Fruit fly (Drosophila melanogaster) whole organism, embryonic: ENCODE results near the gene CG32225.

Source experiments
- Abd-B ChIP-seq: fragments of 200-800 bp; sonication (Bioruptor generic); optimal IDR thresholded peaks from 2 replicates; lab custom pipeline; 2018; ENCODE audit warnings: missing biosample characterization, mild to moderate bottlenecking, missing genetic modification characterization, moderate library complexity
- Aef1 ChIP-seq: fragments of 200-800 bp; sonication (Bioruptor generic); IDR thresholded peaks from 3 replicates; pipeline ENCODE4 v1.3.6; 2022; ENCODE audit warnings: missing biosample characterization, missing genetic modification characterization
- Asciz ChIP-seq: fragments of 200-800 bp; sonication (Bioruptor generic); optimal IDR thresholded peaks from 2 replicates; lab custom pipeline; 2017; ENCODE audit warnings: missing biosample characterization, mild to moderate bottlenecking, missing genetic modification characterization, missing genetic modification reagents
- Atf-2 ChIP-seq: fragments of 200-800 bp; sonication (Bioruptor generic); optimal IDR thresholded peaks from 2 replicates; lab custom pipeline; 2016; ENCODE audit warnings: missing biosample characterization, missing genetic modification characterization
- Bteb2 ChIP-seq: fragments of 200-800 bp; sonication (Bioruptor generic); optimal IDR thresholded peaks from 2 replicates; lab custom pipeline; 2016; ENCODE audit warnings: missing biosample characterization, missing genetic modification characterization
- C15 ChIP-seq: fragments of 200-800 bp; sonication (Bioruptor generic); IDR thresholded peaks from 3 replicates; pipeline ENCODE4 v1.3.6; 2022; ENCODE audit warnings: missing biosample characterization, missing genetic modification characterization
- CG10267 ChIP-seq: fragments of 200-800 bp; sonication (Bioruptor generic); optimal IDR thresholded peaks from 2 replicates; lab custom pipeline; 2018; ENCODE audit warnings: missing biosample characterization, mild to moderate bottlenecking, missing genetic modification characterization, moderate library complexity
- CG10366 ChIP-seq: fragments of 200-800 bp; sonication (Bioruptor generic); IDR thresholded peaks from 2 replicates; pipeline ENCODE4 v1.3.6; 2022; ENCODE audit warnings: missing biosample characterization, missing genetic modification characterization
- CG10462 ChIP-seq: fragments of 200-800 bp; sonication (Bioruptor generic); optimal IDR thresholded peaks from 2 replicates; lab custom pipeline; 2016; ENCODE audit warnings: missing biosample characterization, missing genetic modification characterization
- CG11093 ChIP-seq: fragments of 200-800 bp; sonication (Bioruptor generic); IDR thresholded peaks from 3 replicates; pipeline ENCODE4 v1.3.6; 2022; ENCODE audit warnings: missing biosample characterization, missing genetic modification characterization
- CG11504 ChIP-seq: fragments of 200-800 bp; sonication (Bioruptor generic); optimal IDR thresholded peaks from 3 replicates; lab custom pipeline; 2019; ENCODE audit warnings: missing biosample characterization, mild to moderate bottlenecking, missing genetic modification characterization, moderate library complexity
- CG12071 ChIP-seq: fragments of 200-800 bp; sonication (Bioruptor generic); optimal IDR thresholded peaks from 3 replicates; lab custom pipeline; 2018; ENCODE audit warnings: missing biosample characterization, mild to moderate bottlenecking, missing genetic modification characterization
- CG12219 ChIP-seq: fragments of 200-800 bp; sonication (Bioruptor generic); optimal IDR thresholded peaks from 3 replicates; lab custom pipeline; 2018; ENCODE audit warnings: missing biosample characterization, mild to moderate bottlenecking, missing genetic modification characterization
- CG15269 ChIP-seq: fragments of 200-800 bp; sonication (Bioruptor generic); optimal IDR thresholded peaks from 2 replicates; lab custom pipeline; 2018; ENCODE audit warnings: missing biosample characterization, mild to moderate bottlenecking, missing genetic modification characterization, moderate library complexity
- CG17385 ChIP-seq: fragments of 200-800 bp; sonication (Bioruptor generic); optimal IDR thresholded peaks from 3 replicates; lab custom pipeline; 2018; ENCODE audit warnings: missing biosample characterization, mild to moderate bottlenecking, missing genetic modification characterization
- CG17829 ChIP-seq: fragments of 200-800 bp; optimal IDR thresholded peaks from 2 replicates; lab custom pipeline; 2019; ENCODE audit warnings: missing biosample characterization, mild to moderate bottlenecking, missing genetic modification characterization, moderate library complexity
- CG18476 ChIP-seq: fragments of 200-800 bp; sonication (Bioruptor generic); optimal IDR thresholded peaks from 2 replicates; lab custom pipeline; 2016; ENCODE audit warnings: missing biosample characterization, mild to moderate bottlenecking, missing genetic modification characterization
- CG34422 ChIP-seq: fragments of 200-800 bp; sonication (Bioruptor generic); IDR thresholded peaks from 3 replicates; pipeline ENCODE4 v1.3.6; 2022; ENCODE audit warnings: missing biosample characterization, missing genetic modification characterization
- CG4617 ChIP-seq: fragments of 200-800 bp; sonication (Bioruptor generic); optimal IDR thresholded peaks from 3 replicates; lab custom pipeline; 2016; ENCODE audit warnings: missing biosample characterization, missing genetic modification characterization, borderline replicate concordance
- CG4730 ChIP-seq: fragments of 200-800 bp; sonication (Bioruptor generic); IDR thresholded peaks from 2 replicates; pipeline ENCODE4 v1.3.6; 2022; ENCODE audit warnings: missing biosample characterization, missing genetic modification characterization
- CG4854 ChIP-seq: fragments of 200-800 bp; sonication (Bioruptor generic); optimal IDR thresholded peaks from 2 replicates; lab custom pipeline; 2016; ENCODE audit warnings: missing biosample characterization, missing genetic modification characterization, inconsistent platforms
- CG5245 ChIP-seq: fragments of 200-800 bp; sonication (Bioruptor generic); optimal IDR thresholded peaks from 3 replicates; lab custom pipeline; 2016; ENCODE audit warnings: missing biosample characterization, missing genetic modification characterization
- CG7556 ChIP-seq: fragments of 200-800 bp; sonication (Bioruptor generic); optimal IDR thresholded peaks from 2 replicates; lab custom pipeline; 2017; ENCODE audit warnings: missing biosample characterization, mild to moderate bottlenecking, missing genetic modification characterization
- CG8944 ChIP-seq: fragments of 200-800 bp; sonication (Bioruptor generic); optimal IDR thresholded peaks from 3 replicates; lab custom pipeline; 2016; ENCODE audit warnings: missing biosample characterization, missing genetic modification characterization
- CkIIα-i1 ChIP-seq: fragments of 200-800 bp; sonication (Bioruptor generic); IDR thresholded peaks from 2 replicates; pipeline ENCODE4 v1.3.6; 2022; ENCODE audit warnings: missing biosample characterization, missing genetic modification characterization
- Dad ChIP-seq: fragments of 200-800 bp; sonication (Bioruptor generic); optimal IDR thresholded peaks from 3 replicates; lab custom pipeline; 2016; ENCODE audit warnings: missing biosample characterization, missing genetic modification characterization
- Deaf1 ChIP-seq: fragments of 200-800 bp; optimal IDR thresholded peaks from 3 replicates; lab custom pipeline; 2019; ENCODE audit warnings: missing biosample characterization, mild to moderate bottlenecking, missing genetic modification characterization, moderate library complexity
- Dfd ChIP-seq, 2 experiments: fragments of >200 bp; optimal IDR thresholded peaks; 2 replicates each; lab custom pipeline; 2017; ENCODE audit warnings: missing biosample characterization in 2 of 2, missing genetic modification characterization in 2 of 2
- Dll ChIP-seq: fragments of 200-800 bp; sonication (Bioruptor generic); IDR thresholded peaks from 4 replicates; pipeline ENCODE4 v1.3.6; 2022; ENCODE audit warnings: missing biosample characterization, missing genetic modification characterization; ENCODE audit not compliant: partially characterized antibody
- Doc3 ChIP-seq: fragments of 200-800 bp; sonication (Bioruptor generic); IDR thresholded peaks from 3 replicates; pipeline ENCODE4 v1.3.6; 2022; ENCODE audit warnings: missing biosample characterization, missing genetic modification characterization; ENCODE audit not compliant: partially characterized antibody
- Hmr ChIP-seq: fragments of 200-800 bp; sonication (Bioruptor generic); optimal IDR thresholded peaks from 3 replicates; lab custom pipeline; 2017; ENCODE audit warnings: mild to moderate bottlenecking, missing biosample characterization, missing genetic modification reagents, missing genetic modification characterization
- Lhr ChIP-seq: fragments of 200-800 bp; sonication (Bioruptor generic); optimal IDR thresholded peaks from 3 replicates; lab custom pipeline; 2017; ENCODE audit warnings: mild to moderate bottlenecking, missing biosample characterization, missing genetic modification reagents, missing genetic modification characterization
- Nf-YA ChIP-seq: fragments of 200-800 bp; sonication (Bioruptor generic); IDR thresholded peaks from 2 replicates; pipeline ENCODE4 v1.3.6; 2022; ENCODE audit warnings: missing biosample characterization, missing genetic modification characterization
- Opbp ChIP-seq: fragments of 200-800 bp; sonication (Bioruptor generic); IDR thresholded peaks from 3 replicates; pipeline ENCODE4 v1.3.6; 2022; ENCODE audit warnings: missing biosample characterization, missing genetic modification characterization; ENCODE audit not compliant: partially characterized antibody
- PHDP ChIP-seq: fragments of 200-800 bp; sonication (Bioruptor generic); optimal IDR thresholded peaks from 3 replicates; lab custom pipeline; 2018; ENCODE audit warnings: missing biosample characterization, mild to moderate bottlenecking, missing genetic modification characterization, moderate library complexity
- Ravus ChIP-seq: fragments of 200-800 bp; sonication (Bioruptor generic); IDR thresholded peaks from 2 replicates; pipeline ENCODE4 v1.3.6; 2022; ENCODE audit warnings: missing biosample characterization, missing genetic modification characterization
- ab ChIP-seq: fragments of 200-800 bp; sonication (Bioruptor generic); optimal IDR thresholded peaks from 2 replicates; lab custom pipeline; 2016; ENCODE audit warnings: missing biosample characterization, missing genetic modification characterization
- chinmo ChIP-seq: fragments of 200-800 bp; sonication (Bioruptor generic); IDR thresholded peaks from 4 replicates; pipeline ENCODE4 v1.3.6; 2022; ENCODE audit warnings: missing biosample characterization, missing genetic modification characterization; ENCODE audit not compliant: partially characterized antibody
- emc ChIP-seq: fragments of 200-800 bp; sonication (Bioruptor generic); optimal IDR thresholded peaks from 2 replicates; lab custom pipeline; 2016; ENCODE audit warnings: missing biosample characterization, missing genetic modification characterization
- fu2 ChIP-seq: fragments of 200-800 bp; sonication (Bioruptor generic); optimal IDR thresholded peaks from 2 replicates; lab custom pipeline; 2016; ENCODE audit warnings: missing biosample characterization, missing genetic modification characterization
- h ChIP-seq: fragments of >200 bp; optimal IDR thresholded peaks from 2 replicates; lab custom pipeline; 2017
- jing ChIP-seq: fragments of 200-800 bp; sonication (Bioruptor generic); optimal IDR thresholded peaks from 2 replicates; lab custom pipeline; 2018; ENCODE audit warnings: missing biosample characterization, mild to moderate bottlenecking, missing genetic modification characterization
- nmo ChIP-seq: fragments of 200-800 bp; sonication (Bioruptor generic); optimal IDR thresholded peaks from 2 replicates; lab custom pipeline; 2018; ENCODE audit warnings: missing biosample characterization, mild to moderate bottlenecking, missing genetic modification characterization, moderate library complexity
- nom ChIP-seq: fragments of 200-800 bp; sonication (Bioruptor generic); optimal IDR thresholded peaks from 2 replicates; lab custom pipeline; 2017; ENCODE audit warnings: missing biosample characterization, missing genetic modification characterization, mild to moderate bottlenecking, moderate library complexity, missing genetic modification reagents
- pnt ChIP-seq: fragments of 200-800 bp; sonication (Bioruptor generic); optimal IDR thresholded peaks from 3 replicates; lab custom pipeline; 2016; ENCODE audit warnings: missing biosample characterization, missing genetic modification characterization
- ranshi ChIP-seq: fragments of 200-800 bp; sonication (Bioruptor generic); IDR thresholded peaks from 2 replicates; pipeline ENCODE4 v1.3.6; 2022; ENCODE audit warnings: missing biosample characterization, missing genetic modification characterization
- rib ChIP-seq: fragments of 200-800 bp; sonication (Bioruptor generic); IDR thresholded peaks from 2 replicates; pipeline ENCODE4 v1.3.6; 2022; ENCODE audit warnings: missing biosample characterization, missing genetic modification characterization
- sens ChIP-seq: fragments of 200-800 bp; sonication (Bioruptor generic); peaks from one replicate; lab custom pipeline; 2016; ENCODE audit warnings: missing biosample characterization, missing genetic modification characterization
- tin ChIP-seq: fragments of 200-800 bp; sonication (Bioruptor generic); optimal IDR thresholded peaks from 3 replicates; lab custom pipeline; 2016; ENCODE audit warnings: missing biosample characterization, missing genetic modification characterization
- tna ChIP-seq: fragments of 200-800 bp; sonication (Bioruptor generic); IDR thresholded peaks from 2 replicates; pipeline ENCODE4 v1.3.6; 2022; ENCODE audit warnings: missing biosample characterization, missing genetic modification characterization; ENCODE audit not compliant: partially characterized antibody

The CG32225 gene

dm6 chr3L:20302081-20302630 is 3.9 kb downstream of the CG32225 start, which contains the start of gene Pex23 (continued):
- no peak for TF ChIP-seq jing
- no peak for TF ChIP-seq CG15269 (tag; lab: Kevin White, UChicago)
- no peak for TF ChIP-seq Dfd (GFP tag; optimal IDR thresholded peaks at IDR 0.05; lab: Kevin White, UChicago)
- peak; percentile 99 for TF ChIP-seq Dll (GFP tag; lab: Robert Waterston, UW)
- peak; percentile 69 for TF ChIP-seq CG7556 (GFP tag; lab: Kevin White, UChicago)
- TF ChIP-seq CG5245 (GFP tag; lab: Kevin White, UChicago) = peak; percentile 62
- TF ChIP-seq h = no peak
- TF ChIP-seq fu2 = peak; percentile 39
- TF ChIP-seq Lhr (GFP tag; lab: Kevin White, UChicago) = peak; percentile 81
- TF ChIP-seq CG17829 (tag; lab: Kevin White, UChicago) = peak; percentile 87
- peak; percentile 32 for TF ChIP-seq Atf-2 (GFP tag; lab: Kevin White, UChicago)
- peak; percentile 52; the same call in 1 of the 2 replicates for TF ChIP-seq Nf-YA (GFP tag; lab: Robert Waterston, UW)
- peak; percentile 99 for TF ChIP-seq rib (GFP tag; lab: Robert Waterston, UW)
- peak; percentile 93 for TF ChIP-seq CG4617 (GFP tag; lab: Kevin White, UChicago)
- TF ChIP-seq C15 (GFP tag; lab: Robert Waterston, UW) = no peak
- TF ChIP-seq CG11504 (tag; lab: Kevin White, UChicago) = no peak
- peak; percentile 78 for TF ChIP-seq CG10366
- peak; percentile 65 for TF ChIP-seq pnt (GFP tag; lab: Kevin White, UChicago)
- TF ChIP-seq CG11093 (GFP tag; lab: Robert Waterston, UW) = peak; percentile 53; the same call in 1 of the 3 replicates
- TF ChIP-seq CG4730 (GFP tag; lab: Robert Waterston, UW) = peak; percentile 70
- TF ChIP-seq Aef1 (GFP tag; lab: Robert Waterston, UW) = peak; percentile 81
- peak; percentile 96 for TF ChIP-seq sens (GFP tag; lab: Kevin White, UChicago)
- peak; percentile 99 for TF ChIP-seq Doc3 (GFP tag; lab: Robert Waterston, UW)
- peak; percentile 81 for TF ChIP-seq Hmr (GFP tag; lab: Kevin White, UChicago)
- peak; percentile 55 for TF ChIP-seq CG4854 (GFP tag; lab: Kevin White, UChicago)
- peak; percentile 94; the same call in 2 of the 4 replicates for TF ChIP-seq chinmo (GFP tag; lab: Robert Waterston, UW)
- peak; percentile 65 for TF ChIP-seq Deaf1 (tag; lab: Kevin White, UChicago)
- TF ChIP-seq Ravus (GFP tag; lab: Robert Waterston, UW) = peak; percentile 51
- TF ChIP-seq Dad (GFP tag; lab: Kevin White, UChicago) = peak; percentile 80
- peak; percentile 34 for TF ChIP-seq ab (GFP tag; lab: Kevin White, UChicago)
- TF ChIP-seq CG17385 (GFP tag; lab: Kevin White, UChicago) = peak; percentile 69
- TF ChIP-seq CG12071 (GFP tag; lab: Kevin White, UChicago) = no peak
- TF ChIP-seq CG34422 (GFP tag; lab: Robert Waterston, UW) = peak; percentile 87
- TF ChIP-seq CG8944 (GFP tag; lab: Kevin White, UChicago) = peak; percentile 67
- TF ChIP-seq CkIIα-i1 (GFP tag; lab: Robert Waterston, UW) = 0 out of 2 replicates have a peak, but pooled peaks have one; percentile 6
- no peak for TF ChIP-seq nom (GFP tag; lab: Kevin White, UChicago)
- TF ChIP-seq CG10462 = peak; percentile 64
- TF ChIP-seq nmo = peak; percentile 91
- TF ChIP-seq Asciz (GFP tag; lab: Kevin White, UChicago) = no peak
- peak; percentile 95 for TF ChIP-seq CG10267 (tag; lab: Kevin White, UChicago)
- no peak for TF ChIP-seq emc (GFP tag; lab: Kevin White, UChicago)
- peak; percentile 71 for TF ChIP-seq PHDP
- peak; percentile 77; the same call in 1 of the 2 replicates for TF ChIP-seq ranshi (GFP tag; lab: Robert Waterston, UW)
- peak; percentile 72 for TF ChIP-seq CG18476 (GFP tag; lab: Kevin White, UChicago)
- peak; percentile 90 for TF ChIP-seq tna
- peak; percentile 90 for TF ChIP-seq Abd-B (GFP tag; lab: Kevin White, UChicago)
- TF ChIP-seq Bteb2 = peak; percentile 51
- TF ChIP-seq tin = peak; percentile 82
- peak; percentile 92 for TF ChIP-seq Opbp
- peak; percentile 33 for TF ChIP-seq CG12219 (GFP tag; lab: Kevin White, UChicago)
